Worm (Caenorhabditis elegans) whole organism, young adult: ENCODE measurements around the gene cgef-1.
A peak's percentile ranks its signal among the peaks of the same experiment; 100 is the strongest.

Experiments
- C06A6.2 ChIP-seq: fragments of 200-800 bp; sonication (Bioruptor generic); conservative IDR thresholded peaks from 2 replicates; pipeline ENCODE4 v1.3.6; 2022; ENCODE audit warnings: missing genetic modification characterization, missing compliant biosample characterization
- snpc-4 ChIP-seq, 5 experiments: fragments of 150-350 bp in 1 of 5; sonication (generic microtip) in 4 of 5; optimal IDR thresholded peaks; 2 replicates each; lab custom pipeline; 2014 to 2018; ENCODE audit warnings: missing genetic modification characterization in 5 of 5, missing biosample characterization in 3 of 5, antibody characterized with exemption in 2 of 5, mild to moderate bottlenecking in 2 of 5, missing compliant biosample characterization in 2 of 5, missing genotype in 2 of 5, moderate library complexity in 2 of 5, missing genetic modification reagents in 1 of 5

- no peak for TF ChIP-seq snpc-4 (GFP tag; optimal IDR thresholded peaks at IDR 0.05; lab: Kevin White, UChicago)
- peak; percentile 35 to 89 (median 71) for TF ChIP-seq snpc-4 (tag; optimal IDR thresholded peaks at IDR 0.05; lab: Kevin White, UChicago)
- TF ChIP-seq C06A6.2, result no peak
Measured at ce11 chrX:2843508-2843907, 71.7 kb downstream of the cgef-1 start.
